Fruit fly (Drosophila melanogaster): Measurements from ENCODE around the gene BigH1.

Gene BigH1

dm6 chr3R:14649307-14650239 lies 13.7 kb upstream of the BigH1 start (continued):
- TF ChIP-seq ara (GFP tag; IDR thresholded peaks at IDR 0.05), result 0 out of 2 replicates have a peak, but pooled peaks have one; percentile 27
- no peak for TF ChIP-seq Sox102F (GFP tag; optimal IDR thresholded peaks at IDR 0.05)
- TF ChIP-seq Poxn (GFP tag; IDR thresholded peaks at IDR 0.05), result no peak
- no peak for TF ChIP-seq CG1024 (GFP tag; IDR thresholded peaks at IDR 0.05)
- peak; percentile 13 for TF ChIP-seq crc (GFP tag; optimal IDR thresholded peaks at IDR 0.05)
- peak; percentile 18 for TF ChIP-seq CG1792 (GFP tag; optimal IDR thresholded peaks at IDR 0.05)
- no peak for TF ChIP-seq sens-2 (GFP tag; IDR thresholded peaks at IDR 0.05)
- no peak for TF ChIP-seq gro (GFP tag; optimal IDR thresholded peaks at IDR 0.05)
- TF ChIP-seq NC2α (GFP tag; optimal IDR thresholded peaks at IDR 0.05), result no peak
- no peak for TF ChIP-seq CG8359 (GFP tag; optimal IDR thresholded peaks at IDR 0.05; ENCODE audit: borderline replicate concordance)
- TF ChIP-seq Elba2 (GFP tag; optimal IDR thresholded peaks at IDR 0.05), result no peak
- TF ChIP-seq dimm (GFP tag; IDR thresholded peaks at IDR 0.05), result no peak
- TF ChIP-seq CG15479 (GFP tag; optimal IDR thresholded peaks at IDR 0.05), result peak; percentile 26
- TF ChIP-seq phol (tag; optimal IDR thresholded peaks at IDR 0.05), result peak; percentile 34
- TF ChIP-seq CG11085 (GFP tag; IDR thresholded peaks at IDR 0.05), result no peak
- peak; percentile 8 for TF ChIP-seq CG4424 (GFP tag; optimal IDR thresholded peaks at IDR 0.05)
- TF ChIP-seq CG33213 (GFP tag; optimal IDR thresholded peaks at IDR 0.05), result no peak
- no peak for TF ChIP-seq Gug (GFP tag; IDR thresholded peaks at IDR 0.05)
- TF ChIP-seq Ravus (GFP tag; IDR thresholded peaks at IDR 0.05), result no peak
- TF ChIP-seq CG7987 (GFP tag; optimal IDR thresholded peaks at IDR 0.05), result no peak
- no peak for TF ChIP-seq CG33557 (GFP tag; optimal IDR thresholded peaks at IDR 0.05)
- no peak for TF ChIP-seq CG13624 (GFP tag; optimal IDR thresholded peaks at IDR 0.05)
- TF ChIP-seq Aef1 (GFP tag; IDR thresholded peaks at IDR 0.05), result no peak
- TF ChIP-seq sug (tag; optimal IDR thresholded peaks at IDR 0.05), result no peak
- no peak for TF ChIP-seq Atf3 (GFP tag; optimal IDR thresholded peaks at IDR 0.05)
- TF ChIP-seq CG11696 (GFP tag; IDR thresholded peaks at IDR 0.05), result peak; percentile 71; the same call in 1 of the 2 replicates
- no peak for TF ChIP-seq ap (GFP tag; IDR thresholded peaks at IDR 0.05)
- TF ChIP-seq ttk (GFP tag; IDR thresholded peaks at IDR 0.05), result peak; percentile 10; the same call in 1 of the 2 replicates
- TF ChIP-seq CG5953 (GFP tag; IDR thresholded peaks at IDR 0.05), result no peak
- no peak for TF ChIP-seq CG2199 (GFP tag; IDR thresholded peaks at IDR 0.05)
- TF ChIP-seq CG12104 (GFP tag; optimal IDR thresholded peaks at IDR 0.05), result peak; percentile 50
- TF ChIP-seq gcm (GFP tag; optimal IDR thresholded peaks at IDR 0.05), result no peak
- TF ChIP-seq CG16779 (GFP tag; IDR thresholded peaks at IDR 0.05), result no peak
- no peak for TF ChIP-seq CG10321 (GFP tag; IDR thresholded peaks at IDR 0.05)
- no peak for TF ChIP-seq Chrac-16 (GFP tag; optimal IDR thresholded peaks at IDR 0.05)
- no peak for TF ChIP-seq z (GFP tag; IDR thresholded peaks at IDR 0.05)
- TF ChIP-seq Med (GFP tag), result peak; percentile 62
- no peak for TF ChIP-seq Opbp (GFP tag; IDR thresholded peaks at IDR 0.05; ENCODE audit: partially characterized antibody)
- no peak for TF ChIP-seq zen (tag; optimal IDR thresholded peaks at IDR 0.05)
- no peak for TF ChIP-seq Lpt (GFP tag; optimal IDR thresholded peaks at IDR 0.05)
- peak in 1 of 2 experiments; percentile 60 for TF ChIP-seq bsh (GFP tag; optimal IDR thresholded peaks at IDR 0.05)
- no peak for TF ChIP-seq Spps (tag; optimal IDR thresholded peaks at IDR 0.05)
- TF ChIP-seq disco-r (GFP tag; optimal IDR thresholded peaks at IDR 0.05), result no peak
- no peak for TF ChIP-seq bowl (GFP tag; IDR thresholded peaks at IDR 0.05)
- no peak for TF ChIP-seq chm (GFP tag; IDR thresholded peaks at IDR 0.05)
- TF ChIP-seq CG6854 (GFP tag; optimal IDR thresholded peaks at IDR 0.05), result no peak
- no peak for TF ChIP-seq dati (GFP tag; IDR thresholded peaks at IDR 0.05)
- TF ChIP-seq gce (GFP tag; IDR thresholded peaks at IDR 0.05), result no peak
- no peak for TF ChIP-seq aop (GFP tag; IDR thresholded peaks at IDR 0.05)
- TF ChIP-seq fd96Cb (tag; optimal IDR thresholded peaks at IDR 0.05), result no peak
- no peak for TF ChIP-seq CG3407 (GFP tag; optimal IDR thresholded peaks at IDR 0.05)

Data from whole organism, embryonic.